Fruit fly (Drosophila melanogaster) whole organism, embryonic: ENCODE results near the gene SerRS.

Experiments
- Atf6 ChIP-seq: fragments of 200-800 bp; sonication (Bioruptor generic); IDR thresholded peaks from 2 replicates; pipeline ENCODE4 v1.3.6; 2022; ENCODE audit warnings: missing biosample characterization, missing genetic modification characterization
- BtbVII ChIP-seq: fragments of 200-800 bp; sonication (Bioruptor generic); optimal IDR thresholded peaks from 3 replicates; lab custom pipeline; 2017; ENCODE audit warnings: missing biosample characterization, mild to moderate bottlenecking, missing genetic modification characterization
- CG10431 ChIP-seq: fragments of 200-800 bp; sonication (Bioruptor generic); optimal IDR thresholded peaks from 3 replicates; lab custom pipeline; 2018; ENCODE audit warnings: missing biosample characterization, mild to moderate bottlenecking, missing genetic modification characterization
- CG11456 ChIP-seq: fragments of 200-800 bp; sonication (Bioruptor generic); IDR thresholded peaks from 3 replicates; pipeline ENCODE4 v1.3.6; 2022; ENCODE audit warnings: missing biosample characterization, missing genetic modification characterization
- CG11696 ChIP-seq: fragments of 200-800 bp; sonication (Bioruptor generic); IDR thresholded peaks from 2 replicates; pipeline ENCODE4 v1.3.6; 2022; ENCODE audit warnings: missing biosample characterization, missing genetic modification characterization
- CG15514 ChIP-seq: fragments of 200-800 bp; sonication (Bioruptor generic); optimal IDR thresholded peaks from 3 replicates; lab custom pipeline; 2017; ENCODE audit warnings: missing biosample characterization, missing genetic modification characterization, mild to moderate bottlenecking, moderate library complexity, missing genetic modification reagents
- CG16863 ChIP-seq: fragments of 200-800 bp; sonication (Bioruptor generic); optimal IDR thresholded peaks from 3 replicates; lab custom pipeline; 2016; ENCODE audit warnings: missing biosample characterization, missing genetic modification characterization
- CG17385 ChIP-seq: fragments of 200-800 bp; sonication (Bioruptor generic); optimal IDR thresholded peaks from 3 replicates; lab custom pipeline; 2018; ENCODE audit warnings: missing biosample characterization, mild to moderate bottlenecking, missing genetic modification characterization
- CG17829 ChIP-seq: fragments of 200-800 bp; optimal IDR thresholded peaks from 2 replicates; lab custom pipeline; 2019; ENCODE audit warnings: missing biosample characterization, mild to moderate bottlenecking, missing genetic modification characterization, moderate library complexity
- CG1792 ChIP-seq: fragments of 200-800 bp; sonication (Bioruptor generic); optimal IDR thresholded peaks from 2 replicates; lab custom pipeline; 2016; ENCODE audit warnings: missing biosample characterization, missing genetic modification characterization
- CG2116 ChIP-seq: fragments of 200-800 bp; sonication (Bioruptor generic); optimal IDR thresholded peaks from 3 replicates; lab custom pipeline; 2018; ENCODE audit warnings: missing biosample characterization, mild to moderate bottlenecking, missing genetic modification characterization
- CG2199 ChIP-seq: fragments of 200-800 bp; sonication (Bioruptor generic); IDR thresholded peaks from 3 replicates; pipeline ENCODE4 v1.3.6; 2022; ENCODE audit warnings: missing biosample characterization, missing genetic modification characterization
- CG3407 ChIP-seq: fragments of 200-800 bp; sonication (Bioruptor generic); optimal IDR thresholded peaks from 2 replicates; lab custom pipeline; 2018; ENCODE audit warnings: missing biosample characterization, mild to moderate bottlenecking, missing genetic modification characterization
- CG4730 ChIP-seq: fragments of 200-800 bp; sonication (Bioruptor generic); IDR thresholded peaks from 2 replicates; pipeline ENCODE4 v1.3.6; 2022; ENCODE audit warnings: missing biosample characterization, missing genetic modification characterization
- CG6765 ChIP-seq: fragments of 200-800 bp; sonication (Bioruptor generic); optimal IDR thresholded peaks from 3 replicates; lab custom pipeline; 2017; ENCODE audit warnings: missing biosample characterization, mild to moderate bottlenecking, missing genetic modification characterization
- CG9215 ChIP-seq: fragments of 200-800 bp; sonication (Bioruptor generic); IDR thresholded peaks from 2 replicates; pipeline ENCODE4 v1.3.6; 2022; ENCODE audit warnings: missing biosample characterization, missing genetic modification characterization
- CG9932 ChIP-seq: fragments of 200-800 bp; sonication (Bioruptor generic); IDR thresholded peaks from 2 replicates; pipeline ENCODE4 v1.3.6; 2022; ENCODE audit warnings: missing biosample characterization, missing genetic modification characterization
- D ChIP-seq, 2 experiments: fragments of 200-800 bp in 1 of 2; fragments of >200 bp in 1 of 2; sonication (Bioruptor generic) in 1 of 2; optimal IDR thresholded peaks; 2 replicates in 1 of 2; 3 replicates in 1 of 2; lab custom pipeline; 2017; ENCODE audit warnings: mild to moderate bottlenecking in 1 of 2, missing biosample characterization in 1 of 2, missing genetic modification characterization in 1 of 2, missing genetic modification reagents in 1 of 2
- D19A ChIP-seq: fragments of 200-800 bp; optimal IDR thresholded peaks from 3 replicates; lab custom pipeline; 2019; ENCODE audit warnings: missing biosample characterization, mild to moderate bottlenecking, missing genetic modification characterization, moderate library complexity
- Ets65A ChIP-seq: fragments of 200-800 bp; sonication (Bioruptor generic); peaks from one replicate; lab custom pipeline; 2016; ENCODE audit warnings: missing biosample characterization, missing genetic modification characterization
- Hand ChIP-seq: fragments of 200-800 bp; sonication (Bioruptor generic); optimal IDR thresholded peaks from 2 replicates; lab custom pipeline; 2017; ENCODE audit warnings: mild to moderate bottlenecking, missing biosample characterization, missing genetic modification reagents, missing genetic modification characterization
- Hmx ChIP-seq: fragments of 200-800 bp; sonication (Bioruptor generic); optimal IDR thresholded peaks from 2 replicates; lab custom pipeline; 2016; ENCODE audit warnings: missing biosample characterization, missing genetic modification characterization
- Jarid2 ChIP-seq: fragments of 200-800 bp; sonication (Bioruptor generic); optimal IDR thresholded peaks from 3 replicates; lab custom pipeline; 2017; ENCODE audit warnings: mild to moderate bottlenecking, missing biosample characterization, missing genetic modification reagents, missing genetic modification characterization
- Kr ChIP-seq: fragments of 200-800 bp; sonication (Bioruptor generic); optimal IDR thresholded peaks from 2 replicates; lab custom pipeline; 2017; ENCODE audit warnings: missing biosample characterization, mild to moderate bottlenecking, missing genetic modification characterization
- Lpt ChIP-seq: fragments of >200 bp; optimal IDR thresholded peaks from 2 replicates; lab custom pipeline; 2018; ENCODE audit warnings: missing biosample characterization, missing genetic modification characterization
- MESR4 ChIP-seq: fragments of 200-800 bp; sonication (Bioruptor generic); optimal IDR thresholded peaks from 2 replicates; lab custom pipeline; 2018; ENCODE audit warnings: missing biosample characterization, mild to moderate bottlenecking, missing genetic modification characterization, moderate library complexity
- NC2β ChIP-seq: fragments of 200-800 bp; sonication (Bioruptor generic); optimal IDR thresholded peaks from 2 replicates; lab custom pipeline; 2016; ENCODE audit warnings: missing biosample characterization, missing genetic modification characterization
- Nf-YC ChIP-seq: fragments of 200-800 bp; optimal IDR thresholded peaks from 3 replicates; lab custom pipeline; 2019; ENCODE audit warnings: missing biosample characterization, mild to moderate bottlenecking, missing genetic modification characterization, moderate library complexity
- Sox100B ChIP-seq: fragments of 200-800 bp; sonication (Bioruptor generic); optimal IDR thresholded peaks from 3 replicates; lab custom pipeline; 2018; ENCODE audit warnings: missing biosample characterization, mild to moderate bottlenecking, missing genetic modification characterization
- Sox102F ChIP-seq: fragments of 200-800 bp; sonication (Bioruptor generic); optimal IDR thresholded peaks from 2 replicates; lab custom pipeline; 2018; ENCODE audit warnings: missing biosample characterization, mild to moderate bottlenecking, missing genetic modification characterization, moderate library complexity
- Taf1 ChIP-seq: fragments of 200-800 bp; sonication (Bioruptor generic); IDR thresholded peaks from 2 replicates; pipeline ENCODE4 v1.3.6; 2022; ENCODE audit warnings: missing biosample characterization, missing genetic modification characterization
- Trl ChIP-seq, 3 experiments: fragments of >200 bp in 2 of 3; fragments of 200-800 bp in 1 of 3; sonication (Bioruptor generic) in 1 of 3; optimal IDR thresholded peaks; 2 replicates in 1 of 3; 3 replicates in 2 of 3; lab custom pipeline; 2016 to 2017; ENCODE audit warnings: missing biosample characterization in 1 of 3, missing genetic modification characterization in 1 of 3
- ac ChIP-seq: fragments of 200-800 bp; sonication (Bioruptor generic); optimal IDR thresholded peaks from 3 replicates; lab custom pipeline; 2017; ENCODE audit warnings: missing biosample characterization, mild to moderate bottlenecking, missing genetic modification characterization
- ap ChIP-seq: fragments of 200-800 bp; sonication (Bioruptor generic); IDR thresholded peaks from 2 replicates; pipeline ENCODE4 v1.3.6; 2022; ENCODE audit warnings: missing biosample characterization, missing genetic modification characterization
- br ChIP-seq: fragments of >200 bp; optimal IDR thresholded peaks from 2 replicates; lab custom pipeline; 2017
- bsh ChIP-seq, 2 experiments: fragments of 200-800 bp; sonication (Bioruptor generic); optimal IDR thresholded peaks; 2 replicates each; lab custom pipeline; 2017 to 2018; ENCODE audit warnings: mild to moderate bottlenecking in 2 of 2, missing biosample characterization in 2 of 2, missing genetic modification characterization in 2 of 2, moderate library complexity in 1 of 2
- crp ChIP-seq, 2 experiments: fragments of 200-800 bp; sonication (Bioruptor generic); optimal IDR thresholded peaks; 2 replicates in 1 of 2; 3 replicates in 1 of 2; lab custom pipeline; 2017; ENCODE audit warnings: missing biosample characterization in 2 of 2, missing genetic modification characterization in 2 of 2, mild to moderate bottlenecking in 1 of 2, moderate library complexity in 1 of 2
- dati ChIP-seq: fragments of 200-800 bp; sonication (Bioruptor generic); IDR thresholded peaks from 2 replicates; pipeline ENCODE4 v1.3.6; 2022; ENCODE audit warnings: missing biosample characterization, missing genetic modification characterization
- dm ChIP-seq: fragments of 200-800 bp; sonication (Bioruptor generic); optimal IDR thresholded peaks from 3 replicates; lab custom pipeline; 2016; ENCODE audit warnings: missing biosample characterization, missing genetic modification characterization
- ems ChIP-seq: fragments of 200-800 bp; sonication (Bioruptor generic); optimal IDR thresholded peaks from 3 replicates; lab custom pipeline; 2016; ENCODE audit warnings: missing biosample characterization, missing genetic modification characterization
- ftz-f1 ChIP-seq: fragments of 200-800 bp; sonication (Bioruptor generic); optimal IDR thresholded peaks from 2 replicates; lab custom pipeline; 2016; ENCODE audit warnings: missing biosample characterization, missing genetic modification characterization
- kah ChIP-seq: fragments of 200-800 bp; sonication (Bioruptor generic); optimal IDR thresholded peaks from 2 replicates; lab custom pipeline; 2018; ENCODE audit warnings: missing biosample characterization, mild to moderate bottlenecking, missing genetic modification characterization
- pnt ChIP-seq: fragments of 200-800 bp; sonication (Bioruptor generic); optimal IDR thresholded peaks from 3 replicates; lab custom pipeline; 2016; ENCODE audit warnings: missing biosample characterization, missing genetic modification characterization
- prd ChIP-seq, 3 experiments: fragments of >200 bp in 2 of 3; fragments of 200-800 bp in 1 of 3; sonication (Bioruptor generic) in 1 of 3; optimal IDR thresholded peaks in 2 of 3; IDR thresholded peaks in 1 of 3; 2 replicates in 2 of 3; 3 replicates in 1 of 3; pipeline versions ENCODE4 v1.3.6 to Lab custom; 2017 to 2022; ENCODE audit warnings: missing biosample characterization in 1 of 3, missing genetic modification characterization in 1 of 3
- ssp ChIP-seq: fragments of 200-800 bp; sonication (Bioruptor generic); IDR thresholded peaks from 2 replicates; pipeline ENCODE4 v1.3.6; 2022; ENCODE audit warnings: missing biosample characterization, missing genetic modification characterization
- unc-4 ChIP-seq: fragments of 200-800 bp; sonication (Bioruptor generic); IDR thresholded peaks from 2 replicates; pipeline ENCODE4 v1.3.6; 2022; ENCODE audit warnings: missing biosample characterization, missing genetic modification characterization; ENCODE audit not compliant: partially characterized antibody
- zf30C ChIP-seq: fragments of 200-800 bp; sonication (Bioruptor generic); optimal IDR thresholded peaks from 3 replicates; lab custom pipeline; 2018; ENCODE audit warnings: missing biosample characterization, mild to moderate bottlenecking, missing genetic modification characterization
- zfh1 ChIP-seq: fragments of 200-800 bp; sonication (Bioruptor generic); IDR thresholded peaks from 3 replicates; pipeline ENCODE4 v1.3.6; 2022; ENCODE audit warnings: missing biosample characterization, missing genetic modification characterization
- zfh2 ChIP-seq: fragments of 200-800 bp; sonication (Bioruptor generic); optimal IDR thresholded peaks from 2 replicates; lab custom pipeline; 2016; ENCODE audit warnings: missing biosample characterization, missing genetic modification characterization

The SerRS gene

dm6 chr2L:3037153-3037579 lies at the start of gene SerRS, which contains the start of gene CG17260 (continued):
- peak; percentile 90 for TF ChIP-seq ssp
- TF ChIP-seq zfh1 (GFP tag; lab: Robert Waterston, UW): peak; percentile 91
- TF ChIP-seq CG16863: peak; percentile 88
- peak; percentile 56 for TF ChIP-seq unc-4 (GFP tag; lab: Robert Waterston, UW)
- TF ChIP-seq Hand (GFP tag; lab: Kevin White, UChicago): peak; percentile 26
- no peak for TF ChIP-seq br (lab: Kevin White, UChicago)
- TF ChIP-seq Nf-YC (tag; lab: Kevin White, UChicago): peak; percentile 86
- peak; percentile 86 for TF ChIP-seq NC2β
- TF ChIP-seq CG9932 (GFP tag; lab: Robert Waterston, UW): peak; percentile 98
- TF ChIP-seq MESR4: peak; percentile 69
- peak; percentile 79 for TF ChIP-seq CG2116
- peak; percentile 82 for TF ChIP-seq CG6765 (GFP tag; lab: Kevin White, UChicago)
- TF ChIP-seq zf30C (GFP tag; lab: Kevin White, UChicago): no peak
- TF ChIP-seq dm: peak; percentile 94
- TF ChIP-seq Trl (optimal IDR thresholded peaks at IDR 0.05; lab: Kevin White, UChicago): no peak
- peak; percentile 95 for TF ChIP-seq Trl (GFP tag; optimal IDR thresholded peaks at IDR 0.05; lab: Kevin White, UChicago)
- TF ChIP-seq CG3407 (GFP tag; lab: Kevin White, UChicago): peak; percentile 84
- peak; percentile 37 for TF ChIP-seq ac (GFP tag; lab: Kevin White, UChicago)
- TF ChIP-seq CG17385 (GFP tag; lab: Kevin White, UChicago): peak; percentile 85
- TF ChIP-seq CG1792 (GFP tag; lab: Kevin White, UChicago): peak; percentile 78
- TF ChIP-seq bsh (GFP tag; optimal IDR thresholded peaks at IDR 0.05; lab: Kevin White, UChicago): peak; percentile 60 to 89
- no peak for TF ChIP-seq CG11696 (GFP tag; lab: Robert Waterston, UW)
- TF ChIP-seq CG11456 (GFP tag; lab: Robert Waterston, UW): peak; percentile 89
- no peak for TF ChIP-seq D (optimal IDR thresholded peaks at IDR 0.05; lab: Kevin White, UChicago)
- peak; percentile 76 for TF ChIP-seq D (GFP tag; optimal IDR thresholded peaks at IDR 0.05; lab: Kevin White, UChicago)
- peak; percentile 76 for TF ChIP-seq BtbVII (GFP tag; lab: Kevin White, UChicago)
- no peak for TF ChIP-seq D19A (tag; lab: Kevin White, UChicago)
- no peak for TF ChIP-seq dati (GFP tag; lab: Robert Waterston, UW)
- no peak for TF ChIP-seq Lpt (GFP tag; lab: Kevin White, UChicago)
- TF ChIP-seq Jarid2 (GFP tag; lab: Kevin White, UChicago): peak; percentile 61
- TF ChIP-seq CG4730 (GFP tag; lab: Robert Waterston, UW): peak; percentile 91
- TF ChIP-seq ems (GFP tag; lab: Kevin White, UChicago): peak; percentile 84

DNA sequence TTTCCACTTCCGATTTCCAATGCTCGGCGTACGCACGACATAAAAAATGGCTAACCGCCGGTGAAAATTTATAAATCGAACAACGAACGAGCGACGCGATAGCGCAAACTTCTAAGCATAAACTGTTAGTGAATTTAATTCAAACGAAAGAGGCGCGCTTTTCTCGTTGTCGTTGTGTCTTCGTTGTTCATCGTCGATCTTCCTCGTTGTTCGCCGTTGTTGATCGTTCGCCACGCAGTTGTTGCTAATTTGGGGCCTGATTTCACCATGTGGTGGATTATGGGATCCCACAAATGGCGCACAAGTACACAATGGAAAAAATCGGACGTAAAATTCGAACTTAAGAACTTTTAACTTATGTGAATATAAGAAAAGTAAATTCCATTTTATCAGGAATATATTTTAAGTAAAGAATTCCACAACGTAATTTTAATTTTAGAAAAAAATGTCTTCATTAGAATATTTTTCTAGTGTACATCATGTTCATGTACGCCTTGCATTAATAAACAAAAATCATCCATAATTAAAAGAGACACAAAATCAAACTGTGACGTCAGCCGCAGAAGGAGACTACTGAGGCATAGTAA lies 49.2 kb upstream of the SerRS start:
- peak; percentile 90 for TF ChIP-seq Ets65A
- TF ChIP-seq Hmx (GFP tag; lab: Kevin White, UChicago): no peak
- TF ChIP-seq kah: peak; percentile 40
- peak; percentile 79 for TF ChIP-seq Atf6 (GFP tag; lab: Robert Waterston, UW)
- no peak for TF ChIP-seq ftz-f1 (GFP tag; lab: Kevin White, UChicago)
- TF ChIP-seq zfh2 (GFP tag; lab: Kevin White, UChicago): peak; percentile 22
- TF ChIP-seq Sox102F (GFP tag; lab: Kevin White, UChicago): peak; percentile 83
- TF ChIP-seq pnt (GFP tag; lab: Kevin White, UChicago): peak; percentile 19
- TF ChIP-seq CG17829 (tag; lab: Kevin White, UChicago): peak; percentile 58
- peak; percentile 62 for TF ChIP-seq Taf1
- no peak for TF ChIP-seq CG2199 (GFP tag; lab: Robert Waterston, UW)
- no peak for TF ChIP-seq crp (GFP tag; optimal IDR thresholded peaks at IDR 0.05; lab: Kevin White, UChicago)
- TF ChIP-seq ap (GFP tag; lab: Robert Waterston, UW): no peak
- peak; percentile 41 for TF ChIP-seq CG3407 (GFP tag; lab: Kevin White, UChicago)
- TF ChIP-seq CG15514 (GFP tag; lab: Kevin White, UChicago): peak; percentile 66
- peak; percentile 75 for TF ChIP-seq Sox100B (GFP tag; lab: Kevin White, UChicago)
- TF ChIP-seq Kr (GFP tag; lab: Kevin White, UChicago): no peak
- peak; percentile 52; the same call in 1 of the 2 replicates for TF ChIP-seq CG9215 (GFP tag; lab: Robert Waterston, UW)
- no peak for TF ChIP-seq prd (optimal IDR thresholded peaks at IDR 0.05; lab: Kevin White, UChicago)
- peak; percentile 64; the same call in 2 of the 3 replicates for TF ChIP-seq prd (GFP tag; IDR thresholded peaks at IDR 0.05; lab: Robert Waterston, UW)
- TF ChIP-seq bsh (GFP tag; optimal IDR thresholded peaks at IDR 0.05; lab: Kevin White, UChicago): peak in 1 of 2 experiments; percentile 65
- no peak for TF ChIP-seq CG10431 (GFP tag; lab: Kevin White, UChicago)
